Fruit fly (Drosophila melanogaster) whole organism, embryonic: Measurements from ENCODE around the gene Hs6st.

Experiments
- Atf3 ChIP-seq: fragments of 200-800 bp; sonication (Bioruptor generic); optimal IDR thresholded peaks from 3 replicates; lab custom pipeline; 2016; ENCODE audit warnings: missing biosample characterization, missing genetic modification characterization
- B-H2 ChIP-seq: fragments of 200-800 bp; sonication (Bioruptor generic); optimal IDR thresholded peaks from 2 replicates; lab custom pipeline; 2018; ENCODE audit warnings: missing biosample characterization, mild to moderate bottlenecking, missing genetic modification characterization
- CG1024 ChIP-seq: fragments of 200-800 bp; sonication (Bioruptor generic); IDR thresholded peaks from 2 replicates; pipeline ENCODE4 v1.3.6; 2022; ENCODE audit warnings: missing biosample characterization, missing genetic modification characterization
- CG10321 ChIP-seq: fragments of 200-800 bp; sonication (Bioruptor generic); IDR thresholded peaks from 2 replicates; pipeline ENCODE4 v1.3.6; 2022; ENCODE audit warnings: missing biosample characterization, missing genetic modification characterization
- CG11456 ChIP-seq: fragments of 200-800 bp; sonication (Bioruptor generic); IDR thresholded peaks from 3 replicates; pipeline ENCODE4 v1.3.6; 2022; ENCODE audit warnings: missing biosample characterization, missing genetic modification characterization
- CG12104 ChIP-seq: fragments of 200-800 bp; sonication (Bioruptor generic); optimal IDR thresholded peaks from 3 replicates; lab custom pipeline; 2016; ENCODE audit warnings: missing biosample characterization, missing genetic modification characterization
- CG1233 ChIP-seq: fragments of 200-800 bp; sonication (Bioruptor generic); optimal IDR thresholded peaks from 4 replicates; lab custom pipeline; 2018; ENCODE audit warnings: missing biosample characterization, mild to moderate bottlenecking, missing genetic modification characterization
- CG13123 ChIP-seq: fragments of 200-800 bp; sonication (Bioruptor generic); optimal IDR thresholded peaks from 2 replicates; lab custom pipeline; 2016; ENCODE audit warnings: missing biosample characterization, missing genetic modification characterization
- CG13894 ChIP-seq: fragments of 200-800 bp; sonication (Bioruptor generic); optimal IDR thresholded peaks from 3 replicates; lab custom pipeline; 2018; ENCODE audit warnings: missing biosample characterization, mild to moderate bottlenecking, missing genetic modification characterization, moderate library complexity
- CG14965 ChIP-seq: fragments of 200-800 bp; sonication (Bioruptor generic); optimal IDR thresholded peaks from 2 replicates; lab custom pipeline; 2016; ENCODE audit warnings: missing biosample characterization, missing genetic modification characterization, borderline replicate concordance
- CG17612 ChIP-seq: fragments of 200-800 bp; sonication (Bioruptor generic); IDR thresholded peaks from 2 replicates; pipeline ENCODE4 v1.3.6; 2022; ENCODE audit warnings: missing biosample characterization, missing genetic modification characterization
- CG2120 ChIP-seq: fragments of 200-800 bp; sonication (Bioruptor generic); optimal IDR thresholded peaks from 3 replicates; lab custom pipeline; 2016; ENCODE audit warnings: missing biosample characterization, missing genetic modification characterization
- CG2202 ChIP-seq: fragments of 200-800 bp; sonication (Bioruptor generic); optimal IDR thresholded peaks from 2 replicates; lab custom pipeline; 2018; ENCODE audit warnings: missing biosample characterization, mild to moderate bottlenecking, missing genetic modification characterization
- CG33557 ChIP-seq: fragments of 200-800 bp; sonication (Bioruptor generic); optimal IDR thresholded peaks from 2 replicates; lab custom pipeline; 2019; ENCODE audit warnings: missing biosample characterization, mild to moderate bottlenecking, missing genetic modification characterization, moderate library complexity
- CG7357 ChIP-seq: fragments of 200-800 bp; sonication (Bioruptor generic); IDR thresholded peaks from 3 replicates; pipeline ENCODE4 v1.3.6; 2022; ENCODE audit warnings: missing biosample characterization, missing genetic modification characterization
- CG8765 ChIP-seq: fragments of 200-800 bp; sonication (Bioruptor generic); IDR thresholded peaks from 2 replicates; pipeline ENCODE4 v1.3.6; 2022; ENCODE audit warnings: missing biosample characterization, missing genetic modification characterization
- CG9932 ChIP-seq: fragments of 200-800 bp; sonication (Bioruptor generic); IDR thresholded peaks from 2 replicates; pipeline ENCODE4 v1.3.6; 2022; ENCODE audit warnings: missing biosample characterization, missing genetic modification characterization
- CkIIα-i1 ChIP-seq: fragments of 200-800 bp; sonication (Bioruptor generic); IDR thresholded peaks from 2 replicates; pipeline ENCODE4 v1.3.6; 2022; ENCODE audit warnings: missing biosample characterization, missing genetic modification characterization
- Gug ChIP-seq: fragments of 200-800 bp; sonication (Bioruptor generic); IDR thresholded peaks from 4 replicates; pipeline ENCODE4 v1.3.6; 2022; ENCODE audit warnings: missing biosample characterization, missing genetic modification characterization
- H15 ChIP-seq: fragments of 200-800 bp; sonication (Bioruptor generic); IDR thresholded peaks from 3 replicates; pipeline ENCODE4 v1.3.6; 2022; ENCODE audit warnings: missing biosample characterization, missing genetic modification characterization
- HLH54F ChIP-seq: fragments of 200-800 bp; sonication (Bioruptor generic); optimal IDR thresholded peaks from 3 replicates; lab custom pipeline; 2016; ENCODE audit warnings: missing biosample characterization, missing genetic modification characterization
- Hand ChIP-seq: fragments of 200-800 bp; sonication (Bioruptor generic); optimal IDR thresholded peaks from 2 replicates; lab custom pipeline; 2017; ENCODE audit warnings: mild to moderate bottlenecking, missing biosample characterization, missing genetic modification reagents, missing genetic modification characterization
- Lhr ChIP-seq: fragments of 200-800 bp; sonication (Bioruptor generic); optimal IDR thresholded peaks from 3 replicates; lab custom pipeline; 2017; ENCODE audit warnings: mild to moderate bottlenecking, missing biosample characterization, missing genetic modification reagents, missing genetic modification characterization
- Med ChIP-seq: fragments of 200-800 bp; sonication (Bioruptor generic); peaks from one replicate; lab custom pipeline; 2016; ENCODE audit warnings: missing biosample characterization, missing genetic modification characterization, mild to moderate bottlenecking, inconsistent platforms, moderate library complexity
- Mrtf ChIP-seq: fragments of 200-800 bp; sonication (Bioruptor generic); IDR thresholded peaks from 3 replicates; pipeline ENCODE4 v1.3.6; 2022; ENCODE audit warnings: missing biosample characterization, missing genetic modification characterization
- Nf-YB ChIP-seq: fragments of 200-800 bp; sonication (Bioruptor generic); optimal IDR thresholded peaks from 3 replicates; lab custom pipeline; 2019; ENCODE audit warnings: missing biosample characterization, mild to moderate bottlenecking, missing genetic modification characterization, moderate library complexity
- Rx ChIP-seq: fragments of 200-800 bp; sonication (Bioruptor generic); IDR thresholded peaks from 2 replicates; pipeline ENCODE4 v1.3.6; 2022; ENCODE audit warnings: missing biosample characterization, missing genetic modification characterization
- Sin3A ChIP-seq: fragments of >200 bp; optimal IDR thresholded peaks from 2 replicates; lab custom pipeline; 2018
- Sry-β ChIP-seq: fragments of 200-800 bp; sonication (Bioruptor generic); optimal IDR thresholded peaks from 2 replicates; lab custom pipeline; 2018; ENCODE audit warnings: missing biosample characterization, mild to moderate bottlenecking, missing genetic modification characterization, moderate library complexity
- Usf ChIP-seq: fragments of 200-800 bp; sonication (Bioruptor generic); optimal IDR thresholded peaks from 2 replicates; lab custom pipeline; 2017; ENCODE audit warnings: missing genotype, missing biosample characterization, missing genetic modification characterization
- bab2 ChIP-seq: fragments of 200-800 bp; sonication (Bioruptor generic); optimal IDR thresholded peaks from 2 replicates; lab custom pipeline; 2016; ENCODE audit warnings: missing biosample characterization, missing genetic modification characterization
- chif ChIP-seq, 2 experiments: fragments of 200-800 bp; sonication (Bioruptor generic); optimal IDR thresholded peaks; 3 replicates each; lab custom pipeline; 2016; ENCODE audit warnings: missing biosample characterization in 2 of 2, missing genetic modification characterization in 2 of 2
- chn ChIP-seq: fragments of 200-800 bp; sonication (Bioruptor generic); optimal IDR thresholded peaks from 2 replicates; lab custom pipeline; 2016; ENCODE audit warnings: missing biosample characterization, missing genetic modification characterization
- corto ChIP-seq: fragments of 200-800 bp; sonication (Bioruptor generic); optimal IDR thresholded peaks from 2 replicates; lab custom pipeline; 2016; ENCODE audit warnings: missing biosample characterization, mild to moderate bottlenecking, missing genetic modification characterization, moderate library complexity
- dan ChIP-seq: fragments of 200-800 bp; sonication (Bioruptor generic); IDR thresholded peaks from 2 replicates; pipeline ENCODE4 v1.3.6; 2022; ENCODE audit warnings: missing biosample characterization, missing genetic modification characterization
- ems ChIP-seq: fragments of 200-800 bp; sonication (Bioruptor generic); optimal IDR thresholded peaks from 3 replicates; lab custom pipeline; 2016; ENCODE audit warnings: missing biosample characterization, missing genetic modification characterization
- eve ChIP-seq, 2 experiments: fragments of >200 bp; optimal IDR thresholded peaks; 2 replicates each; lab custom pipeline; 2017; ENCODE audit warnings: missing biosample characterization in 2 of 2, missing genetic modification characterization in 2 of 2
- gcm2 ChIP-seq: fragments of 200-800 bp; sonication (Bioruptor generic); optimal IDR thresholded peaks from 2 replicates; lab custom pipeline; 2016; ENCODE audit warnings: missing biosample characterization, missing genetic modification characterization
- hb ChIP-seq: fragments of 200-800 bp; sonication (Bioruptor generic); IDR thresholded peaks from 3 replicates; pipeline ENCODE4 v1.3.6; 2022; ENCODE audit warnings: missing biosample characterization, missing genetic modification characterization; ENCODE audit not compliant: partially characterized antibody
- jumu ChIP-seq: fragments of 200-800 bp; sonication (Bioruptor generic); optimal IDR thresholded peaks from 3 replicates; lab custom pipeline; 2016; ENCODE audit warnings: missing biosample characterization, missing genetic modification characterization
- mam ChIP-seq: fragments of 200-800 bp; sonication (Bioruptor generic); optimal IDR thresholded peaks from 3 replicates; lab custom pipeline; 2016; ENCODE audit warnings: missing biosample characterization, missing genetic modification characterization
- nom ChIP-seq: fragments of 200-800 bp; sonication (Bioruptor generic); optimal IDR thresholded peaks from 2 replicates; lab custom pipeline; 2017; ENCODE audit warnings: missing biosample characterization, missing genetic modification characterization, mild to moderate bottlenecking, moderate library complexity, missing genetic modification reagents
- pan ChIP-seq, 4 experiments: fragments of >200 bp in 3 of 4; fragments of 200-800 bp in 1 of 4; sonication (Bioruptor generic) in 1 of 4; optimal IDR thresholded peaks in 3 of 4; IDR thresholded peaks in 1 of 4; 2 replicates each; pipeline versions ENCODE4 v1.3.6 to Lab custom; 2017 to 2022; ENCODE audit warnings: missing biosample characterization in 2 of 4, missing genetic modification characterization in 2 of 4, mixed read lengths in 1 of 4
- psq ChIP-seq: fragments of 200-800 bp; sonication (Bioruptor generic); optimal IDR thresholded peaks from 2 replicates; lab custom pipeline; 2017; ENCODE audit warnings: missing biosample characterization, missing genetic modification characterization
- schlank ChIP-seq: fragments of 200-800 bp; sonication (Bioruptor generic); optimal IDR thresholded peaks from 2 replicates; lab custom pipeline; 2018; ENCODE audit warnings: missing biosample characterization, mild to moderate bottlenecking, missing genetic modification characterization
- slp2 ChIP-seq: fragments of 200-800 bp; sonication (Bioruptor generic); optimal IDR thresholded peaks from 2 replicates; lab custom pipeline; 2016; ENCODE audit warnings: missing biosample characterization, missing genetic modification characterization
- tap ChIP-seq: fragments of 200-800 bp; optimal IDR thresholded peaks from 3 replicates; lab custom pipeline; 2019; ENCODE audit warnings: missing biosample characterization, mild to moderate bottlenecking, missing genetic modification characterization, moderate library complexity
- tgo ChIP-seq: fragments of 200-800 bp; sonication (Bioruptor generic); IDR thresholded peaks from 3 replicates; pipeline ENCODE4 v1.3.6; 2022; ENCODE audit warnings: missing biosample characterization, missing genetic modification characterization
- tna ChIP-seq: fragments of 200-800 bp; sonication (Bioruptor generic); IDR thresholded peaks from 2 replicates; pipeline ENCODE4 v1.3.6; 2022; ENCODE audit warnings: missing biosample characterization, missing genetic modification characterization; ENCODE audit not compliant: partially characterized antibody
- ttk ChIP-seq: fragments of 200-800 bp; sonication (Bioruptor generic); IDR thresholded peaks from 2 replicates; pipeline ENCODE4 v2.1.2; 2022; ENCODE audit warnings: missing biosample characterization, missing genetic modification characterization
- wdn ChIP-seq: fragments of 200-800 bp; sonication (Bioruptor generic); IDR thresholded peaks from 2 replicates; pipeline ENCODE4 v1.3.6; 2022; ENCODE audit warnings: missing biosample characterization, missing genetic modification characterization

Gene Hs6st

DNA sequence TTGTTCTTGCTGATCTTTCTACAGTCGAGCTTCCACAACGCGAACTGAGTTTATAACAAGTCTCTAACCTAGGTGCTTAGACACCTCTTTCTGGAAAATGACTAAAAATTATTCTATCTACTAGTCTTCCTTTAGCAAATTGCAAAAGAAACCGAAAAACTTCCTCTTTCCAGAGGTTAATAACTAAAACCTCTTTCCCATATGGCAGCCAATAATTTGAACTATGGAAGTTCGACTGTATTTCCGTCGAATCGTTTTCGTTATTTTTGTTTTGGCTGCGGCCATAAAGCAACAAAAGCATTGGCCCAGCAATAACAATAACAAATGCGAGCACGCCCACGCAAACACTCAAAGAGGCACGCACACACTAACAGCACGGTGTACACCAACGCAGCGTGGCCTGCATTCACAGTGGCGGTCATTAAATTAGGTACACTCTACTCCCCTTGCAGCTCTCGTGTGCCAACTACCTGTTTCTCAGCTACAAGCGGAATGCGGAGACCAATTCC is 127.8 kb downstream of the Hs6st start (continued):
- TF ChIP-seq Sry-β (GFP tag; lab: Kevin White, UChicago) = no peak
- no peak for TF ChIP-seq Atf3 (GFP tag; lab: Kevin White, UChicago)
- TF ChIP-seq Sin3A (lab: Kevin White, UChicago) = no peak
- TF ChIP-seq CG33557 (GFP tag; lab: Kevin White, UChicago) = no peak
- peak; percentile 55; the same call in 2 of the 3 replicates for TF ChIP-seq tgo
- TF ChIP-seq jumu (GFP tag; lab: Kevin White, UChicago) = peak; percentile 25
- TF ChIP-seq CG2202 (tag; lab: Kevin White, UChicago) = no peak
- 0 out of 4 replicates have a peak, but pooled peaks have one; percentile 5 for TF ChIP-seq Gug (GFP tag; lab: Robert Waterston, UW)
- peak; percentile 59 for TF ChIP-seq CG2120 (GFP tag; lab: Kevin White, UChicago)
- peak; percentile 18 for TF ChIP-seq HLH54F (GFP tag; lab: Kevin White, UChicago)
- TF ChIP-seq tna = no peak
- no peak for TF ChIP-seq hb (GFP tag; lab: Robert Waterston, UW)
- peak; percentile 48 for TF ChIP-seq CG1233 (GFP tag; lab: Kevin White, UChicago)
- TF ChIP-seq Usf = no peak
- no peak for TF ChIP-seq pan (optimal IDR thresholded peaks at IDR 0.05; lab: Kevin White, UChicago)
- TF ChIP-seq pan (GFP tag; optimal IDR thresholded peaks at IDR 0.05 in 1 of 2, IDR thresholded peaks at IDR 0.05 in 1 of 2) = peak in 1 of 2 experiments; percentile 44
- TF ChIP-seq CG9932 (GFP tag; lab: Robert Waterston, UW) = peak; percentile 22; the same call in 1 of the 2 replicates
- TF ChIP-seq B-H2 (GFP tag; lab: Kevin White, UChicago) = peak; percentile 43
- no peak for TF ChIP-seq CG14965 (GFP tag; lab: Kevin White, UChicago)
- TF ChIP-seq CkIIα-i1 (GFP tag; lab: Robert Waterston, UW) = no peak
- TF ChIP-seq nom (GFP tag; lab: Kevin White, UChicago) = no peak
- peak; percentile 38 for TF ChIP-seq Nf-YB (GFP tag; lab: Kevin White, UChicago)
- TF ChIP-seq eve (GFP tag; optimal IDR thresholded peaks at IDR 0.05; lab: Kevin White, UChicago) = no peak
- peak; percentile 9 for TF ChIP-seq chn (GFP tag; lab: Kevin White, UChicago)
- peak; percentile 56 for TF ChIP-seq tap (tag; lab: Kevin White, UChicago)
- peak; percentile 51; the same call in 1 of the 2 replicates for TF ChIP-seq wdn (GFP tag; lab: Robert Waterston, UW)
- no peak for TF ChIP-seq CG11456 (GFP tag; lab: Robert Waterston, UW)
- no peak for TF ChIP-seq H15
- TF ChIP-seq Mrtf = no peak
- TF ChIP-seq schlank = no peak
- peak; percentile 29 for TF ChIP-seq bab2 (GFP tag; lab: Kevin White, UChicago)
- TF ChIP-seq corto (GFP tag; lab: Kevin White, UChicago) = peak; percentile 51
- TF ChIP-seq CG12104 (GFP tag; lab: Kevin White, UChicago) = peak; percentile 36
- TF ChIP-seq ems (GFP tag; lab: Kevin White, UChicago) = no peak
- no peak for TF ChIP-seq CG13123
- no peak for TF ChIP-seq dan (GFP tag; lab: Robert Waterston, UW)
- no peak for TF ChIP-seq CG17612
- no peak for TF ChIP-seq CG7357 (GFP tag; lab: Robert Waterston, UW)
- TF ChIP-seq CG13894 (tag; lab: Kevin White, UChicago) = no peak
- TF ChIP-seq Lhr (GFP tag; lab: Kevin White, UChicago) = no peak
- peak; percentile 88 for TF ChIP-seq Med
- no peak for TF ChIP-seq CG1024 (GFP tag; lab: Robert Waterston, UW)
- TF ChIP-seq CG8765 = no peak
- no peak for TF ChIP-seq slp2 (GFP tag; lab: Kevin White, UChicago)
- no peak for TF ChIP-seq psq (GFP tag; lab: Kevin White, UChicago)
- TF ChIP-seq Rx (GFP tag; lab: Robert Waterston, UW) = no peak
- TF ChIP-seq mam (GFP tag; lab: Kevin White, UChicago) = peak; percentile 48
- TF ChIP-seq ttk (GFP tag; lab: Robert Waterston, UW) = no peak; the same call in 1 of the 2 replicates
- TF ChIP-seq Hand = peak; percentile 73
- TF ChIP-seq CG10321 (GFP tag; lab: Robert Waterston, UW) = no peak
- no peak for TF ChIP-seq gcm2
- peak; percentile 13 to 24 for TF ChIP-seq chif (GFP tag; optimal IDR thresholded peaks at IDR 0.05; lab: Kevin White, UChicago)
